Fruit fly (Drosophila melanogaster): ENCODE data around the gene Ncoa6.

The Ncoa6 gene

dm6 chr2L:5278309-5279130 is 48.0 kb downstream of the Ncoa6 start, which contains the start of the genes Nin and Bub1 (continued):
- peak; percentile 59; the same call in 1 of the 3 replicates for TF ChIP-seq CG34422 (GFP tag; IDR thresholded peaks at IDR 0.05)
- TF ChIP-seq klu (GFP tag; IDR thresholded peaks at IDR 0.05) = no peak
- TF ChIP-seq B-H1 (GFP tag; IDR thresholded peaks at IDR 0.05) = no peak
- TF ChIP-seq eyg (GFP tag; optimal IDR thresholded peaks at IDR 0.05) = no peak
- TF ChIP-seq repo (GFP tag; optimal IDR thresholded peaks at IDR 0.05) = no peak
- peak; percentile 36 for TF ChIP-seq CG2712 (tag; optimal IDR thresholded peaks at IDR 0.05)
- TF ChIP-seq trem (tag; optimal IDR thresholded peaks at IDR 0.05) = peak; percentile 6
- peak; percentile 17 for TF ChIP-seq az2 (GFP tag; optimal IDR thresholded peaks at IDR 0.05)
- TF ChIP-seq ham (GFP tag; IDR thresholded peaks at IDR 0.05) = no peak
- TF ChIP-seq sim (GFP tag; IDR thresholded peaks at IDR 0.05) = no peak
- no peak for TF ChIP-seq CG17385 (GFP tag; optimal IDR thresholded peaks at IDR 0.05)
- TF ChIP-seq CG34224 (GFP tag; IDR thresholded peaks at IDR 0.05; ENCODE audit: partially characterized antibody) = peak; percentile 59
- no peak for TF ChIP-seq Poxn (GFP tag; IDR thresholded peaks at IDR 0.05)
- TF ChIP-seq CG13287 (GFP tag; IDR thresholded peaks at IDR 0.05; ENCODE audit: partially characterized antibody) = peak; percentile 81
- TF ChIP-seq vvl (GFP tag; IDR thresholded peaks at IDR 0.05) = peak; percentile 69
- TF ChIP-seq CG1792 (GFP tag; optimal IDR thresholded peaks at IDR 0.05) = no peak
- peak; percentile 14; the same call in 1 of the 2 replicates for TF ChIP-seq CG14667 (GFP tag; IDR thresholded peaks at IDR 0.05)
- TF ChIP-seq Ets97D (GFP tag; optimal IDR thresholded peaks at IDR 0.05) = no peak
- TF ChIP-seq CG31441 (GFP tag; IDR thresholded peaks at IDR 0.05) = no peak
- no peak for TF ChIP-seq croc (GFP tag; conservative IDR thresholded peaks at IDR 0.05)
- no peak for TF ChIP-seq CG1647 (GFP tag; optimal IDR thresholded peaks at IDR 0.05)
- TF ChIP-seq wor (GFP tag; IDR thresholded peaks at IDR 0.05) = no peak
- no peak for TF ChIP-seq Six4 (GFP tag; optimal IDR thresholded peaks at IDR 0.05)
- no peak for TF ChIP-seq ro (GFP tag; IDR thresholded peaks at IDR 0.05)
- no peak for TF ChIP-seq ATbp (GFP tag; optimal IDR thresholded peaks at IDR 0.05)
- TF ChIP-seq Antp (GFP tag; optimal IDR thresholded peaks at IDR 0.05) = peak; percentile 8
- no peak for TF ChIP-seq twi (tag; optimal IDR thresholded peaks at IDR 0.05)
- peak; percentile 82 for TF ChIP-seq Dll (GFP tag; IDR thresholded peaks at IDR 0.05; ENCODE audit: partially characterized antibody)
- TF ChIP-seq ftz-f1 (GFP tag; optimal IDR thresholded peaks at IDR 0.05) = no peak
- no peak for TF ChIP-seq dmrt11E (tag; optimal IDR thresholded peaks at IDR 0.05)
- no peak for TF ChIP-seq CG13894 (tag; optimal IDR thresholded peaks at IDR 0.05)
- TF ChIP-seq cwo (GFP tag; optimal IDR thresholded peaks at IDR 0.05) = no peak
- no peak for TF ChIP-seq CG15514 (GFP tag; optimal IDR thresholded peaks at IDR 0.05)
- no peak for TF ChIP-seq CG10565 (GFP tag; optimal IDR thresholded peaks at IDR 0.05)
- 0 out of 3 replicates have a peak, but pooled peaks have one; percentile 30 for TF ChIP-seq jigr1 (GFP tag; IDR thresholded peaks at IDR 0.05)
- no peak for TF ChIP-seq NK7.1 (GFP tag; optimal IDR thresholded peaks at IDR 0.05)
- TF ChIP-seq CG33557 (GFP tag; optimal IDR thresholded peaks at IDR 0.05) = no peak
- no peak for TF ChIP-seq CG31224 (GFP tag; IDR thresholded peaks at IDR 0.05)
- no peak for TF ChIP-seq CG3838 (GFP tag; optimal IDR thresholded peaks at IDR 0.05)
- TF ChIP-seq CG5245 (GFP tag; optimal IDR thresholded peaks at IDR 0.05) = peak; percentile 22
- no peak for TF ChIP-seq tll (GFP tag; optimal IDR thresholded peaks at IDR 0.05)
- no peak for TF ChIP-seq CG7745 (tag; optimal IDR thresholded peaks at IDR 0.05)
- no peak for TF ChIP-seq GATAe (GFP tag; conservative IDR thresholded peaks at IDR 0.05)
- no peak for TF ChIP-seq bsh (GFP tag; optimal IDR thresholded peaks at IDR 0.05)
- no peak for TF ChIP-seq CG2202 (tag; optimal IDR thresholded peaks at IDR 0.05)
- no peak for TF ChIP-seq salm (tag; optimal IDR thresholded peaks at IDR 0.05)
- TF ChIP-seq Ravus (GFP tag; IDR thresholded peaks at IDR 0.05) = no peak
- TF ChIP-seq E2f1 (GFP tag; IDR thresholded peaks at IDR 0.05) = peak; percentile 36; the same call in 1 of the 2 replicates
- peak; percentile 38 for TF ChIP-seq CG7372 (GFP tag; IDR thresholded peaks at IDR 0.05)

Measured in whole organism, embryonic.